Worm (Caenorhabditis elegans): ENCODE data around the gene bgnt-1.3.

The bgnt-1.3 gene

ce11 chrV:16235135-16235534, 21.2 kb downstream of the bgnt-1.3 start, which contains the start of gene F21H7.3:
Gene F21H7.3, minus strand, starts transcription at chrV:16235235.
- TF ChIP-seq ceh-16 (tag; optimal IDR thresholded peaks at IDR 0.05) (no peak), daf-12 (tag; optimal IDR thresholded peaks at IDR 0.05) (no peak), nhr-11 (tag; optimal IDR thresholded peaks at IDR 0.05) (no peak), nhr-28 (tag; optimal IDR thresholded peaks at IDR 0.05) (no peak), elt-2 (tag; optimal IDR thresholded peaks at IDR 0.05) (no peak), aly-2 (tag; optimal IDR thresholded peaks at IDR 0.05) (no peak), nhr-43 (tag; optimal IDR thresholded peaks at IDR 0.05; ENCODE audit: poor library complexity, severe bottlenecking) (no peak), pha-4 (tag; optimal IDR thresholded peaks at IDR 0.05) (no peak), R02D3.7 (tag; optimal IDR thresholded peaks at IDR 0.05) (no peak), fkh-10 (GFP tag; optimal IDR thresholded peaks at IDR 0.05) (no peak), nhr-67 (tag; optimal IDR thresholded peaks at IDR 0.05) (no peak), ceh-82 (tag; optimal IDR thresholded peaks at IDR 0.05) (no peak), ztf-11 (tag; optimal IDR thresholded peaks at IDR 0.05) (no peak), elt-3 (tag; optimal IDR thresholded peaks at IDR 0.05) (no peak), egl-27 (tag; optimal IDR thresholded peaks at IDR 0.05) (no peak), nhr-76 (tag; optimal IDR thresholded peaks at IDR 0.05) (no peak), hmg-11 (tag; optimal IDR thresholded peaks at IDR 0.05) (no peak), ceh-9 (tag; optimal IDR thresholded peaks at IDR 0.05) (no peak)

DNA sequence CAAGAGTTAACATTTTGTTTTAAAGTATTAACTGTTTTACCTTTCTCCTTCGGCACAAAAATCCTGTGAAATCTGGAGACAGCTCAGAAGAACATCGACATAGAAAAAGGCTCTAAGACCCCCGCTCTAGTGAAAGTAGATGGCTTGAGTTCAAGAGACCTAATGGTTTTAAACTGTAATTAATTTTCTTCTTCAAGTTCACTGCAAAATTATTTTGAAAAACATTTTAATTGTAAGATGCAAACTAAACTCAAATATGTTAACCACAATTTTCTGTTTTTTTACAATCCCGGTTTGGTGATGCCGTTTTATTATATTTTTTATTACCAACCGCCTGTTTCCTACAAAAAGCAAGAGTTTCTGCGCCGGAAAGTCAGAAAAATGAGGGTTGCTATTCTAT, 22.7 kb downstream of the bgnt-1.3 start, which contains the start of gene clec-233:
Gene clec-233, plus strand, starts transcription at position 301 of the 400 bp plus-strand sequence.
- TF ChIP-seq sea-2 (GFP tag; optimal IDR thresholded peaks at IDR 0.05) (no peak), lin-15B (tag; optimal IDR thresholded peaks at IDR 0.05) (no peak), nfya-1 (tag; optimal IDR thresholded peaks at IDR 0.05; ENCODE audit: insufficient read depth) (no peak)

ce11 chrV:16232180-16232579, 24.1 kb downstream of the bgnt-1.3 start, which contains the start of gene gst-22:
Gene gst-22, minus strand, starts transcription at chrV:16232282.
- TF ChIP-seq elt-2 (tag; optimal IDR thresholded peaks at IDR 0.05) (peak; percentile 92), ztf-11 (tag; optimal IDR thresholded peaks at IDR 0.05) (no peak), fkh-10 (GFP tag; optimal IDR thresholded peaks at IDR 0.05) (no peak), nhr-11 (tag; optimal IDR thresholded peaks at IDR 0.05) (no peak), jun-1 (tag; optimal IDR thresholded peaks at IDR 0.05) (peak; percentile 48), ceh-28 (tag; optimal IDR thresholded peaks at IDR 0.05) (peak; percentile 2), pqm-1 (tag; optimal IDR thresholded peaks at IDR 0.05) (peak; percentile 97)

ce11 chrV:16229896-16230295, 26.4 kb downstream of the bgnt-1.3 start, which contains the start of the genes F21H7.2 and F21H7.12:
Gene F21H7.2, minus strand, starts transcription at chrV:16229996.
Gene F21H7.12, plus strand, starts transcription at chrV:16230165.
- TF ChIP-seq jun-1 (tag; optimal IDR thresholded peaks at IDR 0.05): no peak

DNA sequence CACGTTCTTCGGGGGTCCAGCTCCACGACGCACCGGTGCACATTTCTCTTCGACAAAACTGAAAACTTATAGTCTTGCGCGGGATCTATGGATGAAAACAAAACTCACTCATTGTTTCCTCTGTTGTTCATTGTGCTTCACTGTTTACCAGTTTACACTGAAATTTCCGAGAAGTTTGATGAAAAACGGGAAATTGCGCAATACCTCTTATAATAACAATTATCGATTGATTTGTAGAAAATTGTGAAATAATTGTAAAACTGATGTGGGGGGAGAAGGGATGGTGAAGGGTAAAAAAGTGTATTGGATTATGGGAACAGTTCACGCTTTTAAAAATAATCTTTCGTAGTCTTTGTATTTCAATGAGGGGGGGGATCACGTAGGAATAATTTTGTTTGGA, 26.9 kb downstream of the bgnt-1.3 start:
- no peak for TF ChIP-seq egl-5 (tag; optimal IDR thresholded peaks at IDR 0.05)
- no peak for TF ChIP-seq hmg-11 (tag; optimal IDR thresholded peaks at IDR 0.05)
- TF ChIP-seq unc-62 (GFP tag; optimal IDR thresholded peaks at IDR 0.05): no peak
- no peak for TF ChIP-seq ama-1 (optimal IDR thresholded peaks at IDR 0.05)
- TF ChIP-seq nhr-25 (tag; optimal IDR thresholded peaks at IDR 0.05): no peak
- no peak for TF ChIP-seq lsy-12 (tag; optimal IDR thresholded peaks at IDR 0.05)
- TF ChIP-seq ztf-11 (tag; optimal IDR thresholded peaks at IDR 0.05): no peak
- TF ChIP-seq elt-2 (tag; optimal IDR thresholded peaks at IDR 0.05): no peak
- no peak for TF ChIP-seq ZK546.5 (tag; optimal IDR thresholded peaks at IDR 0.05)
- TF ChIP-seq sea-2 (GFP tag; optimal IDR thresholded peaks at IDR 0.05): no peak
- no peak for TF ChIP-seq ceh-9 (tag; optimal IDR thresholded peaks at IDR 0.05)

DNA sequence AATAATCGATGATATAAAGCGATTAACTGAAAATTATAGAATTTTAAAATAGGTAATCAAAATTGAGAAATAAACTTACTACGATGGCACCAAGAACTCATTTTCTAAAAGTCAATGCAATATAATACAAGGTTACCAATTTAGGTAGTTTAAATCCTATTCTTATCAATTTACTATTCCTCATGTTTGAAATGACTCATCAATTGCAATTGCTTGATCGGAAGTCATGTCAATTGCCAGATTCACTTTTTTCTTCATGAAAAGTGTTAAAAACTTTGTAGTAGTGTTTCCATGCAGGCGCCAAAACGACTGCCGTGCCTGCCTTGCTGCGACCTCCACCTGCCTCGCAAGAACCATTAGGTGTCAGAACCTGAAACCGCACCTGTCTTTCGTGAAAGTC, 29.7 kb downstream of the bgnt-1.3 start, which contains the start of gene F11A5.13:
Gene F11A5.13, minus strand, starts transcription at position 101 of the 400 bp plus-strand sequence.
- no peak for TF ChIP-seq nhr-28 (tag; optimal IDR thresholded peaks at IDR 0.05)
- no peak for TF ChIP-seq unc-39 (tag; optimal IDR thresholded peaks at IDR 0.05)
- no peak for TF ChIP-seq nhr-25 (tag; optimal IDR thresholded peaks at IDR 0.05)
- TF ChIP-seq ceh-9 (tag; optimal IDR thresholded peaks at IDR 0.05): no peak
- TF ChIP-seq elt-3 (tag; optimal IDR thresholded peaks at IDR 0.05): no peak
- TF ChIP-seq aly-2 (tag; optimal IDR thresholded peaks at IDR 0.05): no peak
- TF ChIP-seq nhr-23 (tag; optimal IDR thresholded peaks at IDR 0.05): no peak
- TF ChIP-seq R02D3.7 (tag; optimal IDR thresholded peaks at IDR 0.05): no peak
- no peak for TF ChIP-seq pqm-1 (tag; optimal IDR thresholded peaks at IDR 0.05)
- no peak for TF ChIP-seq mml-1 (tag; optimal IDR thresholded peaks at IDR 0.05)
- TF ChIP-seq nhr-67 (tag; optimal IDR thresholded peaks at IDR 0.05): no peak
- TF ChIP-seq ZK546.5 (tag; optimal IDR thresholded peaks at IDR 0.05): no peak
- no peak for TF ChIP-seq sea-2 (GFP tag; optimal IDR thresholded peaks at IDR 0.05)
- no peak for TF ChIP-seq nfya-1 (tag; optimal IDR thresholded peaks at IDR 0.05; ENCODE audit: insufficient read depth)
- no peak for TF ChIP-seq egl-27 (tag; optimal IDR thresholded peaks at IDR 0.05)
- TF ChIP-seq lin-39 (tag; optimal IDR thresholded peaks at IDR 0.05): no peak
- no peak for TF ChIP-seq zag-1 (tag; optimal IDR thresholded peaks at IDR 0.05)
- no peak for TF ChIP-seq ceh-28 (tag; optimal IDR thresholded peaks at IDR 0.05)
- no peak for TF ChIP-seq ztf-4 (tag; optimal IDR thresholded peaks at IDR 0.05)
